Worm (Caenorhabditis elegans) whole organism, midembryonic: Measurements from ENCODE around the gene ets-8.
"Not testable (repeated sequence)": the region's sequence is repeated elsewhere in the genome, so short reads cannot be mapped to it uniquely, and the experiment has no call there.

Source experiments
- T22C8.4 ChIP-seq: fragments of 200-800 bp; sonication (Bioruptor generic); IDR thresholded peaks from 2 replicates; pipeline ENCODE4 v1.3.6; 2022; ENCODE audit warnings: missing genetic modification characterization, missing compliant biosample characterization
- cog-1 ChIP-seq: sonication (generic microtip); optimal IDR thresholded peaks from 2 replicates; lab custom pipeline; 2016; ENCODE audit warnings: missing genetic modification characterization, missing compliant biosample characterization
- flt-1 ChIP-seq: fragments of 200-800 bp; sonication (Bioruptor generic); IDR thresholded peaks from 2 replicates; pipeline ENCODE4 v1.3.6; 2022; ENCODE audit warnings: missing genetic modification characterization, missing compliant biosample characterization
- klf-2 ChIP-seq: fragments of 200-800 bp; sonication (Bioruptor generic); conservative IDR thresholded peaks from 2 replicates; pipeline ENCODE4 v1.3.6; 2022; ENCODE audit warnings: missing genetic modification reagents, missing genetic modification characterization, missing compliant biosample characterization
- med-1 ChIP-seq: sonication (generic microtip); optimal IDR thresholded peaks from 2 replicates; lab custom pipeline; 2017; ENCODE audit warnings: missing genetic modification characterization, mild to moderate bottlenecking, missing compliant biosample characterization, antibody characterized with exemption, missing genetic modification reagents; ENCODE audit not compliant: insufficient read depth
- ref-1 ChIP-seq: fragments of 200-800 bp; sonication (Bioruptor generic); conservative IDR thresholded peaks from 2 replicates; pipeline ENCODE4 v1.3.6; 2022; ENCODE audit warnings: missing genetic modification reagents, missing genetic modification characterization, missing compliant biosample characterization
- tab-1 ChIP-seq: fragments of 200-800 bp; sonication (Bioruptor generic); IDR thresholded peaks from 2 replicates; pipeline ENCODE4 v1.3.6; 2022; ENCODE audit warnings: missing genetic modification characterization, missing compliant biosample characterization
- ztf-23 ChIP-seq: fragments of 200-800 bp; sonication (Bioruptor generic); IDR thresholded peaks from 2 replicates; pipeline ENCODE4 v1.3.6; 2022; ENCODE audit warnings: missing genetic modification reagents, missing genetic modification characterization, missing compliant biosample characterization
- ztf-29 ChIP-seq: fragments of 200-800 bp; sonication (Bioruptor generic); IDR thresholded peaks from 2 replicates; pipeline ENCODE4 v1.3.6; 2022; ENCODE audit warnings: missing genetic modification reagents, missing genetic modification characterization, missing compliant biosample characterization

ets-8 gene

DNA sequence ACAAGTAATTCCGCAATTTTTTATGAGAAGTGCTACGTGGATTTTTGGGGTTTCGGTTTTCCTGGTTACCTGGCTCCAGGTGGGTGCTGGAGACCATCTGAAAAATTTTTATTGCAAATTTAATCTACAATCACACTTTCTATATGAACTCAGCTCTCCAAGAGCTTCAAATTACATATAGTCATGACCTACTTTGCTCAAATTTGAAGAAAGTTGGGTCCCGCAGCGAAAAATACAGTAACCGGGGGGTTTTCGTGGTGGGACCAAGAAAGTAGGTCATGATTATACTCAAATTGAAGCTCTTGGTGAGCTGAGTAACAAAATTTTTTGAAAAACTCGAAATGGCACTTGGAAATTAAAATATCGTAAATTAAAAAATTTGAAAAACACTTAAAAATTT, at the start of gene ets-8:
Gene ets-8, minus strand, starts transcription at position 101 of the 400 bp plus-strand sequence.
- TF ChIP-seq T22C8.4 (GFP tag; lab: Robert Waterston, UW) (no peak), ztf-23 (GFP tag; lab: Robert Waterston, UW) (no peak)

ce11 chrIV:1209813-1210212, 49.5 kb upstream of the ets-8 start:
- TF ChIP-seq ztf-23 (GFP tag; lab: Robert Waterston, UW) (no peak), tab-1 (GFP tag; lab: Robert Waterston, UW) (no peak), med-1 (GFP tag; lab: Kevin White, UChicago) (no peak), cog-1 (no peak), klf-2 (no peak), T22C8.4 (GFP tag; lab: Robert Waterston, UW) (no peak), ztf-29 (GFP tag; lab: Robert Waterston, UW) (no peak), ref-1 (no peak), flt-1 (GFP tag; lab: Robert Waterston, UW) (no peak)

DNA sequence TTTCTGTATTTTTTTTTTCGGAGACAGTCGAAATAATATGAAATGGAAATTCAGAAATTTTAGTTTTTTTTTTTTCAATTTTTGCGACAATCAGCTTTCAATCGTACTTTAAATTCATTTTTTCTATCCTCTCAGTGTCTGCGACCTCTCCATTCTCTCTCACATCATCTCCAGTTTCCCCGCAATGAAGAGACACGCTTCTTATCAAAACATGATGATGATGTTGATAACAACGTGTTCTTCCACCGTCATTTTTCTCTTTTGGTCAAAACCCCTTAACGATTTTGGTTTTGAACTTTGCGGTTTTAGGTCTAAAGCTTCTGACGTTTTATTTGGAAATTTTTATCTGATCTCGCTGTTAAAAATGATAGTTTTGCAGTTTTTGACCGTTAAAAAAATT, 49.0 kb upstream of the ets-8 start:
- TF ChIP-seq ztf-23 (GFP tag; lab: Robert Waterston, UW) (no peak), T22C8.4 (GFP tag; lab: Robert Waterston, UW) (no peak), flt-1 (GFP tag; lab: Robert Waterston, UW) (no peak), med-1 (GFP tag; lab: Kevin White, UChicago) (no peak)

DNA sequence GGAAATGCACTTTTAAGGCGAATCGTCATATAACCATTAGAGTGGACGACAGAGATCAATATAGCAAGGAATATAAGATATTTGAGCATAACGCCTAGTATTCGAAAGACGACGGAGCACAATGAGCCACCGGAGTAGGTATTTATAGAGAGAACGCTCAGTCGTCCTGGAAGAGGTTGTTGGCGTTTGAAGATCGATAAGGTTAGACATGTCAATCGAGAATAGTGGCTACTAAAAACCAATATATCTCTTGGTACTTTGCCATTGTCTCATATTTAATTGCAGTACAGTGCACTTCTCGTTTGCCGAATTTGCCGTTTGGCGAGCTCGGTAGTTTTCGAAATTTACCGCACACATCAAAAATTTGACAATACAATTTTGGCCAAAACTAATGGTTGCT, 47.7 kb upstream of the ets-8 start, which contains the start of gene dsl-1:
Gene dsl-1, minus strand, starts transcription at position 101 of the 400 bp plus-strand sequence.
- TF ChIP-seq tab-1 (GFP tag; lab: Robert Waterston, UW) = no peak
- no peak for TF ChIP-seq flt-1 (GFP tag; lab: Robert Waterston, UW)

ce11 chrIV:1204870-1205269, 44.6 kb upstream of the ets-8 start, which contains the start of gene dsl-2:
Gene dsl-2 (minus strand): TSS chrIV:1204970.
- TF ChIP-seq tab-1 (GFP tag; lab: Robert Waterston, UW) (no peak), cog-1 (no peak), ztf-23 (GFP tag; lab: Robert Waterston, UW) (no peak), ztf-29 (GFP tag; lab: Robert Waterston, UW) (no peak), med-1 (GFP tag; lab: Kevin White, UChicago) (no peak), flt-1 (GFP tag; lab: Robert Waterston, UW) (no peak), klf-2 (no peak), ref-1 (no peak), T22C8.4 (GFP tag; lab: Robert Waterston, UW) (no peak)

ce11 chrIV:1199501-1199900, 39.2 kb upstream of the ets-8 start:
- TF ChIP-seq cog-1 (no peak), med-1 (GFP tag; lab: Kevin White, UChicago) (no peak), ztf-23 (GFP tag; lab: Robert Waterston, UW) (no peak), ref-1 (no peak), ztf-29 (GFP tag; lab: Robert Waterston, UW) (no peak), T22C8.4 (GFP tag; lab: Robert Waterston, UW) (no peak), tab-1 (GFP tag; lab: Robert Waterston, UW) (no peak), klf-2 (no peak), flt-1 (GFP tag; lab: Robert Waterston, UW) (no peak)

DNA sequence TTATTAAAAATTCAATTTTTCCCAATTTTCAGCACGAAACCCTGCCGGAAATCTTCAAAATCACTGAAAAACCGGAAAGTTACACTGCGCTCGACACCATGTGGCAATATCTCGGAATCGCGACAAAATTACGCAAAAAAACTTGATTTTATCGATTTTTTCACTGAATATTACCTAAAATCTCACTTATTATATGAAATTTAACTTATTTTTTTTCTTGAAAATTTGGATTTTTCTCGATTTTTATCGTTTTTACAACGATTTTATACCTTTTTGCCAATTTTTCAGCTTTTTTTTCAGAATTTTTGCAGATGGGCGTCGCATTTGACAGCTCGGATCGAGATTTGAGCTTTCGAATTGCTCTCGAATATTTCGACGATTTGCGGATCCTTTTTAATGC, 32.5 kb upstream of the ets-8 start, which contains the start of gene spl-3:
Gene spl-3, plus strand, starts transcription at position 301 of the 400 bp plus-strand sequence.
- TF ChIP-seq klf-2 (no peak), flt-1 (GFP tag; lab: Robert Waterston, UW) (no peak)

DNA sequence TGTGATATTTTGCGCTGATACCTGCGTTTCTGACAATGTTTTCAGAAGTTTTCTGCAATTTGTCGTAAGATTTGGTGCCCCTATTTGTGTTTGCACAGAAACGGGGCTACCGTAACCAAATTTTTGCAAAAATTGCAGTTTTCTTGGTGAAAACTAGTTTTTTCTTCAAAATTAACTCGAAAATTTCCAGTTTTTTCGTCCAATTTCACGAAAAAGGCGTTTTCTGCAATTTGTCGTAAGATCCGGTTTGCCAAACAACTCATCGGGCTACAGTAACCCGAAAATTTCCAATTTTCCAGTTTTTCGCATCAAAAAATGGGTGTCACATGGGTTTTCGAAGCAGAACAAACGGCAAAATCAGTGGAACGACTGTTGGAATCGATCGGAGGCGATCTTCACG, 27.2 kb upstream of the ets-8 start, which contains the start of gene mdt-20:
Gene mdt-20, plus strand, starts transcription at position 301 of the 400 bp plus-strand sequence.
- TF ChIP-seq cog-1; flt-1 (GFP tag; lab: Robert Waterston, UW); klf-2: not testable (repeated sequence)

DNA sequence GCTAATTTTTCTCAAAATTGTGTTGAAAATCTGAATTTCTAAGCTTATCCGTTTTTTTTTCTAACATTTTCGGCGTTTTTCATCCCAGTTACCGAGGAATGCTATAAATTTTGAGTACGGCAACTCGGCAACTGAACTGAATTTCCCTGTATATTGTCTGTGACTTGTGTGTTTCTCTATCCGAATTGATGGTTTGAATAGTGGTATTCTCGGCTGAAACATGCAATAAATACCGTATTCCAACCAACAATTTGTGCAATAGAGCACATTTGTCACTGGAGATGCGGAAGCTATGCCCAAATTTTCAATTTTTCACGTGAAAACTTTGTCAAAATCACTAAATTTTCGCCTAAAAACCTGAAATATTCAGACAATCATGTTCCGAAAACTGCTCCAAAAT, 22.0 kb upstream of the ets-8 start, which contains the start of gene rmif-2:
Gene rmif-2, plus strand, starts transcription at position 301 of the 400 bp plus-strand sequence.
- not testable (repeated sequence) for TF ChIP-seq med-1 (GFP tag; lab: Kevin White, UChicago); klf-2; flt-1 (GFP tag; lab: Robert Waterston, UW)

DNA sequence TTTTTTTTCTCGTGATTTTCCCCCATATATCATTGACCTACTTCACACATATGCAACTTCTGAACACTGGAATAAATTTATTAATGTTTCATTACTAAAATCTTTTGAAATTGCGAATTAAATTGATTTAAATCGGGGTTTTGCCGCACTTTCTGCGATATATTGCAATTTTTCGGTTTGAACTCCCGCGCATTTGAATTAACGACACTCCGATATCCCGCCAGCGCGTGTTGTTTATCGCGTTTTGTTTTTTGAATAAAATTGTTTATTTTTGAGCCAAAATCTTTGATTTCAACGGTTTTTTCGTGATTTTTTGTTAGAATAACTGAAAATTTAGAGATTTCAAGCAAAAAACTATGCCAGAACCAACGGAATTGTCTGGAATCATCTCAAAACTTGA, 17.4 kb upstream of the ets-8 start, which contains the start of gene Y104H12D.2:
Gene Y104H12D.2, plus strand, starts transcription at position 340 of the 400 bp plus-strand sequence.
- no peak for TF ChIP-seq tab-1 (GFP tag; lab: Robert Waterston, UW)
- no peak for TF ChIP-seq med-1 (GFP tag; lab: Kevin White, UChicago)
- TF ChIP-seq ztf-23 (GFP tag; lab: Robert Waterston, UW) = no peak
- TF ChIP-seq klf-2 = no peak
- TF ChIP-seq ztf-29 (GFP tag; lab: Robert Waterston, UW) = no peak
- no peak for TF ChIP-seq flt-1 (GFP tag; lab: Robert Waterston, UW)
- TF ChIP-seq T22C8.4 (GFP tag; lab: Robert Waterston, UW) = no peak

- TF ChIP-seq ref-1 (no peak), ztf-23 (GFP tag; lab: Robert Waterston, UW) (no peak), tab-1 (GFP tag; lab: Robert Waterston, UW) (no peak), T22C8.4 (GFP tag; lab: Robert Waterston, UW) (no peak; the same call in 1 of the 2 replicates), klf-2 (no peak), flt-1 (GFP tag; lab: Robert Waterston, UW) (no peak), cog-1 (no peak)
Observed at ce11 chrIV:1176613-1177012, 16.3 kb upstream of the ets-8 start.
